Worm (Caenorhabditis elegans) whole organism, mixed stage, embryonic: ENCODE measurements around the gene F13B6.2.

Experiments
- blmp-1 ChIP-seq: fragments of 150-350 bp; optimal IDR thresholded peaks from 2 replicates; lab custom pipeline; 2014; ENCODE audit warnings: missing biosample characterization, missing genetic modification characterization
- ham-2 ChIP-seq: fragments of 200-800 bp; sonication (Bioruptor generic); optimal IDR thresholded peaks from 2 replicates; lab custom pipeline; 2018; ENCODE audit warnings: mild to moderate bottlenecking, missing genetic modification characterization, missing compliant biosample characterization
- hlh-1 ChIP-seq: fragments of 150-350 bp; optimal IDR thresholded peaks from 2 replicates; lab custom pipeline; 2014; ENCODE audit warnings: missing biosample characterization, missing genetic modification reagents, missing genetic modification characterization
- nhr-12 ChIP-seq: fragments of 150-350 bp; optimal IDR thresholded peaks from 2 replicates; lab custom pipeline; 2014; ENCODE audit warnings: missing biosample characterization, missing genetic modification characterization
- nhr-237 ChIP-seq: fragments of 150-350 bp; optimal IDR thresholded peaks from 2 replicates; lab custom pipeline; 2014; ENCODE audit warnings: missing biosample characterization, missing genetic modification characterization
- snpc-4 ChIP-seq: fragments of 150-350 bp; optimal IDR thresholded peaks from 2 replicates; lab custom pipeline; 2014; ENCODE audit warnings: missing biosample characterization, missing genetic modification characterization
- unc-39 ChIP-seq: fragments of 150-350 bp; optimal IDR thresholded peaks from 2 replicates; lab custom pipeline; 2014; ENCODE audit warnings: missing biosample characterization, missing genetic modification characterization
- ztf-11 ChIP-seq: fragments of 150-350 bp; optimal IDR thresholded peaks from 2 replicates; lab custom pipeline; 2014; ENCODE audit warnings: missing biosample characterization, missing genetic modification characterization

DNA sequence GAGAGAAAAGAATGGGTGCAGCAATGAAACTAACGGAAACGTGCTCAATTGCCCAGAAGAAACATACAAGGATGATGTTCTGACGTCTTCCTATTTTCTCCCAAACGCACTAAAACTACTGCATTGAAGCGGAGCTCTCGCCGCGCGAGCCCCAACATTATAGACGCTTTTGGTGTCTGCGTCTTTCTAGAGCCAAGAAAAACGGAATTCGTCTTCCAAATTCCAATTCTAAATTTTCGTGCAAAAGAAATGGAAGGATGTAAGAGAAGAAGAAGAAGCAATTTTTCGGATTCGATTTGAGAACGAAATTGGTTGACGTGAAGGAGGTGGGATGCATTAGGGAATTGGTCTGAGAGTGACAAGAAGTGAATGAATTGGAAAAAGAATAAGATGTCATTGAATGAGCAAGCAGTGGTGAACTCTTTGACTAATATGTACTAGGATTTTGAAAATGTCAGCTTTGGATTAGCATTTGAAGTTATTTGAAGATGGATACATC lies 6.4 kb downstream of the F13B6.2 start:
- TF ChIP-seq hlh-1 (tag; lab: Kevin White, UChicago) (no peak), snpc-4 (no peak), ztf-11 (no peak), nhr-237 (tag; lab: Kevin White, UChicago) (no peak), unc-39 (no peak), blmp-1 (no peak), nhr-12 (no peak), ham-2 (GFP tag; lab: Kevin White, UChicago) (no peak)
